Fruit fly (Drosophila melanogaster) Kc167 (cell line): ENCODE results near the gene ArgRS-m.

Experiments used
- insv ChIP-seq: fragments of >200 bp; optimal IDR thresholded peaks from 3 replicates; lab custom pipeline; 2018; ENCODE audit warnings: missing external identifiers
- psq ChIP-seq: fragments of >200 bp; optimal IDR thresholded peaks from 2 replicates; lab custom pipeline; 2017; ENCODE audit warnings: missing external identifiers
- ttk ChIP-seq: sonication (Bioruptor generic); optimal IDR thresholded peaks from 2 replicates; lab custom pipeline; 2017; ENCODE audit warnings: missing external identifiers

dm6 chr3R:7886859-7887190, at the start of gene ArgRS-m:
- no peak for TF ChIP-seq psq (lab: Kevin White, UChicago)
- TF ChIP-seq insv (lab: Kevin White, UChicago) = no peak
- no peak for TF ChIP-seq ttk (lab: Kevin White, UChicago)
